Worm (Caenorhabditis elegans) whole organism, early embryonic: ENCODE results near the gene F21C10.13.

ENCODE experiments used
- B0310.2 ChIP-seq: sonication (generic microtip); optimal IDR thresholded peaks from 2 replicates; lab custom pipeline; 2016; ENCODE audit warnings: mild to moderate bottlenecking, missing genetic modification characterization, missing compliant biosample characterization
- F13C5.2 ChIP-seq: sonication (generic microtip); optimal IDR thresholded peaks from 2 replicates; lab custom pipeline; 2017; ENCODE audit warnings: mild to moderate bottlenecking, missing genetic modification characterization, inconsistent platforms, missing compliant biosample characterization
- aly-1 ChIP-seq: sonication (generic microtip); optimal IDR thresholded peaks from 2 replicates; lab custom pipeline; 2016; ENCODE audit warnings: missing genetic modification characterization, missing compliant biosample characterization
- ama-1 ChIP-seq: fragments of 150-350 bp; optimal IDR thresholded peaks from 2 replicates; lab custom pipeline; 2014
- ceh-13 ChIP-seq: fragments of 200-800 bp; sonication (Bioruptor generic); optimal IDR thresholded peaks from 2 replicates; lab custom pipeline; 2018; ENCODE audit warnings: mild to moderate bottlenecking, missing genetic modification characterization, missing compliant biosample characterization
- ceh-36 ChIP-seq: sonication (generic microtip); optimal IDR thresholded peaks from 2 replicates; lab custom pipeline; 2016; ENCODE audit warnings: missing genetic modification characterization, inconsistent platforms, missing compliant biosample characterization
- ets-7 ChIP-seq: sonication (generic microtip); optimal IDR thresholded peaks from 2 replicates; lab custom pipeline; 2016; ENCODE audit warnings: missing genotype, missing genetic modification characterization, missing compliant biosample characterization
- flt-1 ChIP-seq: fragments of 200-800 bp; sonication (Bioruptor generic); IDR thresholded peaks from 2 replicates; pipeline ENCODE4 v1.3.6; 2022; ENCODE audit warnings: missing genetic modification characterization, missing compliant biosample characterization
- hmbx-1 ChIP-seq: sonication (generic microtip); optimal IDR thresholded peaks from 2 replicates; lab custom pipeline; 2016; ENCODE audit warnings: mild to moderate bottlenecking, missing genetic modification characterization, missing compliant biosample characterization
- hmg-4 ChIP-seq: fragments of 200-800 bp; sonication (Bioruptor generic); optimal IDR thresholded peaks from 2 replicates; lab custom pipeline; 2018; ENCODE audit warnings: mild to moderate bottlenecking, missing genetic modification characterization, missing compliant biosample characterization
- hnd-1 ChIP-seq: sonication (generic microtip); optimal IDR thresholded peaks from 2 replicates; lab custom pipeline; 2016; ENCODE audit warnings: missing genetic modification characterization, missing compliant biosample characterization
- pes-1 ChIP-seq: fragments of 200-800 bp; sonication (Bioruptor generic); IDR thresholded peaks from 2 replicates; pipeline ENCODE4 v1.3.6; 2022; ENCODE audit warnings: missing genetic modification reagents, missing genetic modification characterization, missing compliant biosample characterization
- scrt-1 ChIP-seq: fragments of 200-800 bp; sonication (Bioruptor generic); IDR thresholded peaks from 2 replicates; pipeline ENCODE4 v1.3.6; 2022; ENCODE audit warnings: missing genetic modification characterization, missing compliant biosample characterization
- sea-1 ChIP-seq: fragments of 200-800 bp; sonication (Bioruptor generic); conservative IDR thresholded peaks from 2 replicates; pipeline ENCODE4 v1.3.6; 2022; ENCODE audit warnings: missing genetic modification characterization, missing compliant biosample characterization
- tbx-11 ChIP-seq: fragments of 200-800 bp; sonication (Bioruptor generic); IDR thresholded peaks from 2 replicates; pipeline ENCODE4 v1.3.6; 2022; ENCODE audit warnings: missing genetic modification characterization, missing compliant biosample characterization
- tbx-37 ChIP-seq: fragments of 200-800 bp; sonication (Bioruptor generic); conservative IDR thresholded peaks from 2 replicates; pipeline ENCODE4 v1.3.6; 2022; ENCODE audit warnings: missing genetic modification reagents, missing genetic modification characterization, missing compliant biosample characterization
- tra-4 ChIP-seq: sonication (generic microtip); optimal IDR thresholded peaks from 2 replicates; lab custom pipeline; 2017; ENCODE audit warnings: missing genetic modification characterization, missing compliant biosample characterization

The F21C10.13 gene

ce11 chrV:9122004-9122403 lies at the start of gene F21C10.13:
Gene F21C10.13 (plus strand): TSS chrV:9122304.
- no peak for TF ChIP-seq flt-1 (GFP tag; lab: Robert Waterston, UW)
- TF ChIP-seq hmbx-1 (tag; lab: Kevin White, UChicago), result no peak
- TF ChIP-seq sea-1 (GFP tag; lab: Robert Waterston, UW), result no peak
- no peak for TF ChIP-seq hnd-1 (tag; lab: Kevin White, UChicago)
- no peak for TF ChIP-seq ama-1 (lab: Kevin White, UChicago)
- no peak for TF ChIP-seq aly-1
- TF ChIP-seq tra-4, result no peak
- no peak for TF ChIP-seq tbx-37 (GFP tag; lab: Robert Waterston, UW)
- TF ChIP-seq ceh-13 (GFP tag; lab: Kevin White, UChicago), result no peak
- TF ChIP-seq B0310.2 (tag; lab: Kevin White, UChicago), result no peak
- TF ChIP-seq tbx-11 (GFP tag; lab: Robert Waterston, UW), result no peak

ce11 chrV:9073322-9074038 lies 48.6 kb upstream of the F21C10.13 start, which contains the start of gene oac-50:
Gene oac-50 (minus strand): TSS chrV:9073540.
- TF ChIP-seq tbx-11 (GFP tag; lab: Robert Waterston, UW) (no peak), F13C5.2 (tag; lab: Kevin White, UChicago) (no peak), tbx-37 (GFP tag; lab: Robert Waterston, UW) (no peak), pes-1 (GFP tag; lab: Robert Waterston, UW) (no peak), hnd-1 (tag; lab: Kevin White, UChicago) (no peak), ceh-13 (GFP tag; lab: Kevin White, UChicago) (no peak), tra-4 (no peak), flt-1 (GFP tag; lab: Robert Waterston, UW) (no peak), ama-1 (lab: Kevin White, UChicago) (no peak), B0310.2 (tag; lab: Kevin White, UChicago) (no peak), scrt-1 (GFP tag; lab: Robert Waterston, UW) (no peak), aly-1 (no peak), hmg-4 (GFP tag; lab: Kevin White, UChicago) (no peak), ceh-36 (no peak)

ce11 chrV:9074360-9074834 lies 47.7 kb upstream of the F21C10.13 start:
- TF ChIP-seq hmg-4 (GFP tag; lab: Kevin White, UChicago) (no peak), ets-7 (tag; lab: Kevin White, UChicago) (no peak), hnd-1 (tag; lab: Kevin White, UChicago) (no peak), ceh-13 (GFP tag; lab: Kevin White, UChicago) (no peak), F13C5.2 (tag; lab: Kevin White, UChicago) (no peak), sea-1 (GFP tag; lab: Robert Waterston, UW) (no peak), aly-1 (no peak), scrt-1 (GFP tag; lab: Robert Waterston, UW) (no peak), tbx-37 (GFP tag; lab: Robert Waterston, UW) (no peak)

- TF ChIP-seq tbx-37 (GFP tag; lab: Robert Waterston, UW) (no peak), scrt-1 (GFP tag; lab: Robert Waterston, UW) (no peak), ceh-13 (GFP tag; lab: Kevin White, UChicago) (no peak), F13C5.2 (tag; lab: Kevin White, UChicago) (no peak), tbx-11 (GFP tag; lab: Robert Waterston, UW) (no peak), flt-1 (GFP tag; lab: Robert Waterston, UW) (no peak), sea-1 (GFP tag; lab: Robert Waterston, UW) (no peak), ceh-36 (no peak), hmg-4 (GFP tag; lab: Kevin White, UChicago) (no peak)
Measured at ce11 chrV:9075827-9076226, 46.3 kb upstream of the F21C10.13 start.

DNA sequence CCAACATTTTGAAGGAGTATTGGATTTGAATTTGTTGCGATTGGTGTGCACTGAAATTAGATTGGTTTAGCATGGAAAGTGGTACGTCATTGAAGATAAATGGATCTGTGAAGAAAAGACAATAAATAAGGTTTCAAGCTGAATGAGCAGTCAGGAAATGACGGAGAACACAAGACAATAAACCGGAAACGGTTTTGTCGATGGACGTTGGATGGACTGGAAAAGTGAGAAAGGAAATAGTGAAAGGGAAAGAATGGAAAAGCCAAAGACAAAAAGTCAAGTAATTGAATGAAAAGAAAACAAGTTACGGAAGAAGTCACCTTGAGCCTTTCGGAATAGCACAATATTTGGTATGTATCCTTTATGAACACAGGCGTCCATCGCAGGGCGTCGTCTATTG lies 45.8 kb upstream of the F21C10.13 start, which contains the start of gene T27E4.7:
Gene T27E4.7, minus strand, starts transcription at position 50 of the 400 bp plus-strand sequence.
- TF ChIP-seq scrt-1 (GFP tag; lab: Robert Waterston, UW) (no peak), F13C5.2 (tag; lab: Kevin White, UChicago) (no peak), sea-1 (GFP tag; lab: Robert Waterston, UW) (no peak), ceh-13 (GFP tag; lab: Kevin White, UChicago) (no peak)

DNA sequence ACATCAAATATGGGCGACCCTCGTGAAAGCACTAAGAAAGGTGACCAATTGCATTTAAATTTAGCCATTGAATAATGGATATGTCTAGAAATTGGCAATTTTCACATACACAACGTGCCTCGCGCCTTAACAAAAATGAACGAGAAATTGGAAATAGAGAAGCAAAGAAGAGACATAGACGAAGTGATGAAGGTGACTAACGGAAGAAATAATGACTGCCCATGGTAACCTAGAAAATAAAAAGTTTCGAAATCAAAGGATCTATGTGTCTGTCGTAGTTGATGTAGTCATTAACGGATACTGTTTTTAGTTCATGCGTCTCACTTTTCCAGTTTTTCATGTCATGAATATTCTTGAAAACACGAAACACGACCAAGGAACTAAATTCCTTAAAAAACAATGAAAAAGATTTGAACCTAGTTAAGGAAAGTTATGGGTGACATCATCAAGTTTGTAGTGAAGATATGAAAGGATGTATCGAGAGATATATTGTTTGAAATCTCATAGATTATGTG lies 44.0 kb upstream of the F21C10.13 start:
- TF ChIP-seq hmbx-1 (tag; lab: Kevin White, UChicago) (no peak), pes-1 (GFP tag; lab: Robert Waterston, UW) (no peak), hnd-1 (tag; lab: Kevin White, UChicago) (no peak), ets-7 (tag; lab: Kevin White, UChicago) (no peak), aly-1 (no peak), tra-4 (no peak), hmg-4 (GFP tag; lab: Kevin White, UChicago) (no peak), scrt-1 (GFP tag; lab: Robert Waterston, UW) (no peak), flt-1 (GFP tag; lab: Robert Waterston, UW) (no peak), ceh-36 (no peak)

DNA sequence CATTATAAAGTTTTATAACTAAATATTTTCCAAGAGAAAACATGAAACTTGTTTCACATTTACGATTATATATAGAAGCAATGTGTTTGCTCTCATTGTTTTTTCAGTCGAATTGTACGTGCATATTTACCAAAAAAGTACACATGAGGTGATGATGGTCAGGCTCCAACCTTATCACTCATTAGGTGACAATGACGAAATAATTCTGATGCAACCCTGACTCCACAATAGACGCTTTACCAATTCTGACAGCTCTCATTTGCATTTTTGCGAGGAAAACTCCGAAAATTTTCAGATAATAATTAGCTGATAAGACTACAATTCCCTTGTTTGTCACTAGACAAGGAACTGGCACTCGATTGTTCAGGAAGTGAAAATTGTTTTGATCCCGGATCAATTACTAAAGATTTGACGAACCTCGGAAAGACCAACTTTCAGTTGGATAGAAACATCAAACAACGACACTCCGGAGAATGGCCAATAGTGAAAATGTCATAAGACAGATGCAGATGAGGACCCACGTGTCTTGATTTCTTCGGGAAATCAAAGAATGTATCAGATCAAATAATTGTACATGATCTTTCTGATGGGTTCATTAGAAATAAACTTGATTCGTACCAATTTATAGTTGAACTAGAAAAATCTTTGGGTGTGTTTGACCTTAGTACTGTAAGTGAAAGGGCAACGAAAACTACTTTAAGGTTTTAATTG lies 43.1 kb upstream of the F21C10.13 start:
- TF ChIP-seq tbx-37 (GFP tag; lab: Robert Waterston, UW) (no peak), sea-1 (GFP tag; lab: Robert Waterston, UW) (no peak), ceh-13 (GFP tag; lab: Kevin White, UChicago) (no peak), hnd-1 (tag; lab: Kevin White, UChicago) (no peak), hmbx-1 (tag; lab: Kevin White, UChicago) (no peak), aly-1 (no peak), flt-1 (GFP tag; lab: Robert Waterston, UW) (no peak), F13C5.2 (tag; lab: Kevin White, UChicago) (no peak), ceh-36 (no peak), ets-7 (tag; lab: Kevin White, UChicago) (no peak), tra-4 (no peak)
